Fruit fly (Drosophila melanogaster) whole organism, embryonic: ENCODE data around the gene HDAC6.
A peak's percentile ranks its signal among the peaks of the same experiment; 100 is the strongest.

ENCODE experiments used
- Ada2b ChIP-seq: fragments of 200-800 bp; sonication (Bioruptor generic); IDR thresholded peaks from 2 replicates; pipeline ENCODE4 v1.3.6; 2022; ENCODE audit warnings: missing biosample characterization, missing genetic modification characterization
- Adf1 ChIP-seq: fragments of 200-800 bp; sonication (Bioruptor generic); IDR thresholded peaks from 2 replicates; pipeline ENCODE4 v1.3.6; 2022; ENCODE audit warnings: missing biosample characterization, missing genetic modification characterization
- CG10267 ChIP-seq: fragments of 200-800 bp; sonication (Bioruptor generic); optimal IDR thresholded peaks from 2 replicates; lab custom pipeline; 2018; ENCODE audit warnings: missing biosample characterization, mild to moderate bottlenecking, missing genetic modification characterization, moderate library complexity
- CG11696 ChIP-seq: fragments of 200-800 bp; sonication (Bioruptor generic); IDR thresholded peaks from 2 replicates; pipeline ENCODE4 v1.3.6; 2022; ENCODE audit warnings: missing biosample characterization, missing genetic modification characterization
- CG12155 ChIP-seq: fragments of 200-800 bp; sonication (Bioruptor generic); optimal IDR thresholded peaks from 3 replicates; lab custom pipeline; 2016; ENCODE audit warnings: missing biosample characterization, missing genetic modification characterization
- CG12236 ChIP-seq: fragments of 200-800 bp; sonication (Bioruptor generic); optimal IDR thresholded peaks from 2 replicates; lab custom pipeline; 2016; ENCODE audit warnings: missing biosample characterization, missing genetic modification characterization
- CG14860 ChIP-seq: fragments of 200-800 bp; sonication (Bioruptor generic); IDR thresholded peaks from 3 replicates; pipeline ENCODE4 v1.3.6; 2022; ENCODE audit warnings: missing biosample characterization, missing genetic modification characterization; ENCODE audit not compliant: partially characterized antibody
- CG18011 ChIP-seq: fragments of 200-800 bp; sonication (Bioruptor generic); optimal IDR thresholded peaks from 2 replicates; lab custom pipeline; 2017; ENCODE audit warnings: missing biosample characterization, missing genetic modification characterization, mild to moderate bottlenecking, moderate library complexity, missing genotype
- CG2199 ChIP-seq: fragments of 200-800 bp; sonication (Bioruptor generic); IDR thresholded peaks from 3 replicates; pipeline ENCODE4 v1.3.6; 2022; ENCODE audit warnings: missing biosample characterization, missing genetic modification characterization
- CG2875 ChIP-seq: fragments of 200-800 bp; sonication (Bioruptor generic); optimal IDR thresholded peaks from 2 replicates; lab custom pipeline; 2017; ENCODE audit warnings: missing biosample characterization, mild to moderate bottlenecking, missing genetic modification characterization, missing genetic modification reagents
- CG3163 ChIP-seq: fragments of 200-800 bp; sonication (Bioruptor generic); optimal IDR thresholded peaks from 3 replicates; lab custom pipeline; 2016; ENCODE audit warnings: missing biosample characterization, missing genetic modification characterization
- CG34224 ChIP-seq: fragments of 200-800 bp; sonication (Bioruptor generic); IDR thresholded peaks from 3 replicates; pipeline ENCODE4 v1.3.6; 2022; ENCODE audit warnings: missing biosample characterization, missing genetic modification characterization; ENCODE audit not compliant: partially characterized antibody
- CG3726 ChIP-seq: fragments of 200-800 bp; sonication (Bioruptor generic); IDR thresholded peaks from 3 replicates; pipeline ENCODE4, ENCODE4 v1.3.6; 2022; ENCODE audit warnings: missing biosample characterization, missing genetic modification characterization
- CG4282 ChIP-seq: fragments of 200-800 bp; sonication (Bioruptor generic); optimal IDR thresholded peaks from 2 replicates; lab custom pipeline; 2016; ENCODE audit warnings: missing biosample characterization, missing genetic modification characterization
- CG7357 ChIP-seq: fragments of 200-800 bp; sonication (Bioruptor generic); IDR thresholded peaks from 3 replicates; pipeline ENCODE4 v1.3.6; 2022; ENCODE audit warnings: missing biosample characterization, missing genetic modification characterization
- CG8765 ChIP-seq: fragments of 200-800 bp; sonication (Bioruptor generic); IDR thresholded peaks from 2 replicates; pipeline ENCODE4 v1.3.6; 2022; ENCODE audit warnings: missing biosample characterization, missing genetic modification characterization
- CG8924 ChIP-seq: fragments of 200-800 bp; optimal IDR thresholded peaks from 3 replicates; lab custom pipeline; 2019; ENCODE audit warnings: missing biosample characterization, mild to moderate bottlenecking, missing genetic modification characterization, moderate library complexity
- CoRest ChIP-seq: fragments of 200-800 bp; sonication (Bioruptor generic); optimal IDR thresholded peaks from 3 replicates; lab custom pipeline; 2018; ENCODE audit warnings: missing biosample characterization, mild to moderate bottlenecking, missing genetic modification characterization, moderate library complexity
- Dbx ChIP-seq: fragments of 200-800 bp; sonication (Bioruptor generic); IDR thresholded peaks from 3 replicates; pipeline ENCODE4 v1.3.6; 2022; ENCODE audit warnings: missing biosample characterization, missing genetic modification characterization
- Dek ChIP-seq: fragments of 200-800 bp; sonication (Bioruptor generic); optimal IDR thresholded peaks from 3 replicates; lab custom pipeline; 2019; ENCODE audit warnings: missing biosample characterization, mild to moderate bottlenecking, missing genetic modification characterization, moderate library complexity
- Dfd ChIP-seq, 2 experiments: fragments of >200 bp; optimal IDR thresholded peaks; 2 replicates each; lab custom pipeline; 2017; ENCODE audit warnings: missing biosample characterization in 2 of 2, missing genetic modification characterization in 2 of 2
- Doc2 ChIP-seq: fragments of 200-800 bp; sonication (Bioruptor generic); IDR thresholded peaks from 2 replicates; pipeline ENCODE4 v1.3.6; 2022; ENCODE audit warnings: missing biosample characterization, missing genetic modification characterization
- Drgx ChIP-seq: fragments of 200-800 bp; sonication (Bioruptor generic); IDR thresholded peaks from 2 replicates; pipeline ENCODE4 v1.3.6; 2022; ENCODE audit warnings: missing biosample characterization, missing genetic modification characterization
- ERR ChIP-seq: fragments of 200-800 bp; sonication (Bioruptor generic); optimal IDR thresholded peaks from 2 replicates; lab custom pipeline; 2016; ENCODE audit warnings: missing biosample characterization, missing genetic modification characterization
- Fer1 ChIP-seq: fragments of 200-800 bp; sonication (Bioruptor generic); optimal IDR thresholded peaks from 2 replicates; lab custom pipeline; 2017; ENCODE audit warnings: missing biosample characterization, mild to moderate bottlenecking, missing genetic modification characterization
- Gug ChIP-seq: fragments of 200-800 bp; sonication (Bioruptor generic); IDR thresholded peaks from 4 replicates; pipeline ENCODE4 v1.3.6; 2022; ENCODE audit warnings: missing biosample characterization, missing genetic modification characterization
- HLH3B ChIP-seq: fragments of 200-800 bp; sonication (Bioruptor generic); IDR thresholded peaks from 2 replicates; pipeline ENCODE4 v1.3.6; 2022; ENCODE audit warnings: missing biosample characterization, missing genetic modification characterization
- Hand ChIP-seq: fragments of 200-800 bp; sonication (Bioruptor generic); optimal IDR thresholded peaks from 2 replicates; lab custom pipeline; 2017; ENCODE audit warnings: mild to moderate bottlenecking, missing biosample characterization, missing genetic modification reagents, missing genetic modification characterization
- Hr39 ChIP-seq: fragments of >200 bp; optimal IDR thresholded peaks from 2 replicates; lab custom pipeline; 2017
- Nf-YA ChIP-seq: fragments of 200-800 bp; sonication (Bioruptor generic); IDR thresholded peaks from 2 replicates; pipeline ENCODE4 v1.3.6; 2022; ENCODE audit warnings: missing biosample characterization, missing genetic modification characterization
- Nf-YC ChIP-seq: fragments of 200-800 bp; optimal IDR thresholded peaks from 3 replicates; lab custom pipeline; 2019; ENCODE audit warnings: missing biosample characterization, mild to moderate bottlenecking, missing genetic modification characterization, moderate library complexity
- Trl ChIP-seq, 3 experiments: fragments of >200 bp in 2 of 3; fragments of 200-800 bp in 1 of 3; sonication (Bioruptor generic) in 1 of 3; optimal IDR thresholded peaks; 2 replicates in 1 of 3; 3 replicates in 2 of 3; lab custom pipeline; 2016 to 2017; ENCODE audit warnings: missing biosample characterization in 1 of 3, missing genetic modification characterization in 1 of 3
- Xrp1 ChIP-seq: fragments of 200-800 bp; sonication (Bioruptor generic); IDR thresholded peaks from 2 replicates; pipeline ENCODE4 v1.3.6; 2022; ENCODE audit warnings: missing biosample characterization, missing genetic modification characterization
- ap ChIP-seq: fragments of 200-800 bp; sonication (Bioruptor generic); IDR thresholded peaks from 2 replicates; pipeline ENCODE4 v1.3.6; 2022; ENCODE audit warnings: missing biosample characterization, missing genetic modification characterization
- bbx ChIP-seq: fragments of 200-800 bp; sonication (Bioruptor generic); IDR thresholded peaks from 2 replicates; pipeline ENCODE4 v1.3.6; 2022; ENCODE audit warnings: missing biosample characterization, missing genetic modification characterization; ENCODE audit not compliant: partially characterized antibody
- btn ChIP-seq: fragments of 200-800 bp; sonication (Bioruptor generic); optimal IDR thresholded peaks from 2 replicates; lab custom pipeline; 2016; ENCODE audit warnings: missing biosample characterization, missing genetic modification characterization
- dati ChIP-seq: fragments of 200-800 bp; sonication (Bioruptor generic); IDR thresholded peaks from 2 replicates; pipeline ENCODE4 v1.3.6; 2022; ENCODE audit warnings: missing biosample characterization, missing genetic modification characterization
- dm ChIP-seq: fragments of 200-800 bp; sonication (Bioruptor generic); optimal IDR thresholded peaks from 3 replicates; lab custom pipeline; 2016; ENCODE audit warnings: missing biosample characterization, missing genetic modification characterization
- eve ChIP-seq, 2 experiments: fragments of >200 bp; optimal IDR thresholded peaks; 2 replicates each; lab custom pipeline; 2017; ENCODE audit warnings: missing biosample characterization in 2 of 2, missing genetic modification characterization in 2 of 2
- exex ChIP-seq: fragments of 200-800 bp; sonication (Bioruptor generic); optimal IDR thresholded peaks from 4 replicates; lab custom pipeline; 2018; ENCODE audit warnings: missing biosample characterization, mild to moderate bottlenecking, missing genetic modification characterization, moderate library complexity
- gsb-n ChIP-seq: fragments of 200-800 bp; sonication (Bioruptor generic); optimal IDR thresholded peaks from 3 replicates; lab custom pipeline; 2018; ENCODE audit warnings: missing biosample characterization, mild to moderate bottlenecking, missing genetic modification characterization
- kay ChIP-seq: fragments of 200-800 bp; sonication (Bioruptor generic); optimal IDR thresholded peaks from 2 replicates; lab custom pipeline; 2016; ENCODE audit warnings: missing biosample characterization, missing genetic modification characterization
- mirr ChIP-seq: fragments of 200-800 bp; sonication (Bioruptor generic); optimal IDR thresholded peaks from 3 replicates; lab custom pipeline; 2018; ENCODE audit warnings: missing biosample characterization, mild to moderate bottlenecking, missing genetic modification characterization
- pho ChIP-seq: fragments of 200-800 bp; sonication (Bioruptor generic); optimal IDR thresholded peaks from 2 replicates; lab custom pipeline; 2016; ENCODE audit warnings: missing biosample characterization, missing genetic modification characterization
- repo ChIP-seq: fragments of 200-800 bp; sonication (Bioruptor generic); optimal IDR thresholded peaks from 2 replicates; lab custom pipeline; 2016; ENCODE audit warnings: missing biosample characterization, missing genetic modification characterization
- seq ChIP-seq: fragments of 200-800 bp; sonication (Bioruptor generic); IDR thresholded peaks from 2 replicates; pipeline ENCODE4 v1.3.6; 2022; ENCODE audit warnings: missing biosample characterization, missing genetic modification characterization
- sima ChIP-seq: fragments of 200-800 bp; sonication (Bioruptor generic); optimal IDR thresholded peaks from 2 replicates; lab custom pipeline; 2016; ENCODE audit warnings: missing biosample characterization, missing genetic modification characterization
- sisA ChIP-seq: fragments of 200-800 bp; sonication (Bioruptor generic); IDR thresholded peaks from 2 replicates; pipeline ENCODE4 v1.3.6; 2022; ENCODE audit warnings: missing biosample characterization, missing genetic modification characterization
- tap ChIP-seq: fragments of 200-800 bp; optimal IDR thresholded peaks from 3 replicates; lab custom pipeline; 2019; ENCODE audit warnings: missing biosample characterization, mild to moderate bottlenecking, missing genetic modification characterization, moderate library complexity
- toy ChIP-seq: fragments of 200-800 bp; sonication (Bioruptor generic); IDR thresholded peaks from 2 replicates; pipeline ENCODE4 v1.3.6; 2022; ENCODE audit warnings: missing biosample characterization, missing genetic modification characterization
- trem ChIP-seq: fragments of 200-800 bp; optimal IDR thresholded peaks from 3 replicates; lab custom pipeline; 2019; ENCODE audit warnings: missing biosample characterization, mild to moderate bottlenecking, missing genetic modification characterization, moderate library complexity
- twi ChIP-seq: fragments of 200-800 bp; optimal IDR thresholded peaks from 2 replicates; lab custom pipeline; 2019; ENCODE audit warnings: missing biosample characterization, mild to moderate bottlenecking, missing genetic modification characterization, moderate library complexity
- tx ChIP-seq: fragments of 200-800 bp; sonication (Bioruptor generic); optimal IDR thresholded peaks from 2 replicates; lab custom pipeline; 2016; ENCODE audit warnings: missing biosample characterization, missing genetic modification characterization

The HDAC6 gene

dm6 chrX:15356410-15356809, 23.3 kb downstream of the HDAC6 start (continued):
- TF ChIP-seq CG2875 (GFP tag; lab: Kevin White, UChicago): no peak
- TF ChIP-seq btn (GFP tag; lab: Kevin White, UChicago): no peak
- TF ChIP-seq CG34224 (GFP tag; lab: Robert Waterston, UW): no peak
- peak; percentile 19 for TF ChIP-seq CG8924 (tag; lab: Kevin White, UChicago)
- TF ChIP-seq tap (tag; lab: Kevin White, UChicago): no peak
- TF ChIP-seq CG8765 (GFP tag; lab: Robert Waterston, UW): no peak
- no peak for TF ChIP-seq CG3163 (GFP tag; lab: Kevin White, UChicago)
- TF ChIP-seq Xrp1 (GFP tag; lab: Robert Waterston, UW): no peak
- no peak for TF ChIP-seq CG18011
- peak; percentile 31 for TF ChIP-seq CoRest
- TF ChIP-seq Ada2b (GFP tag; lab: Robert Waterston, UW): no peak
- TF ChIP-seq Adf1 (GFP tag; lab: Robert Waterston, UW): 0 out of 2 replicates have a peak, but pooled peaks have one; percentile 24
- TF ChIP-seq Dek (tag; lab: Kevin White, UChicago): no peak
- TF ChIP-seq CG7357 (GFP tag; lab: Robert Waterston, UW): no peak
- TF ChIP-seq dm: no peak
- peak; percentile 13 for TF ChIP-seq Hr39 (lab: Kevin White, UChicago)
- TF ChIP-seq pho: no peak
- TF ChIP-seq Nf-YC (tag; lab: Kevin White, UChicago): peak; percentile 97
- no peak for TF ChIP-seq trem (tag; lab: Kevin White, UChicago)
- TF ChIP-seq sisA: no peak
- no peak for TF ChIP-seq CG10267 (tag; lab: Kevin White, UChicago)
- no peak for TF ChIP-seq CG3726 (GFP tag; lab: Robert Waterston, UW)
- TF ChIP-seq Doc2 (GFP tag; lab: Robert Waterston, UW): no peak
- TF ChIP-seq gsb-n (tag; lab: Kevin White, UChicago): no peak
- TF ChIP-seq repo (GFP tag; lab: Kevin White, UChicago): no peak
- TF ChIP-seq mirr (GFP tag; lab: Kevin White, UChicago): no peak
- TF ChIP-seq ap (GFP tag; lab: Robert Waterston, UW): no peak
- TF ChIP-seq Drgx (GFP tag; lab: Robert Waterston, UW): no peak
- no peak for TF ChIP-seq Fer1 (GFP tag; lab: Kevin White, UChicago)
- no peak for TF ChIP-seq sima (GFP tag; lab: Kevin White, UChicago)
- TF ChIP-seq CG12155: no peak
- TF ChIP-seq Trl (optimal IDR thresholded peaks at IDR 0.05; lab: Kevin White, UChicago): peak; percentile 29 to 55
- no peak for TF ChIP-seq Trl (GFP tag; optimal IDR thresholded peaks at IDR 0.05; lab: Kevin White, UChicago)
- TF ChIP-seq kay (GFP tag; lab: Kevin White, UChicago): no peak
- no peak for TF ChIP-seq Gug (GFP tag; lab: Robert Waterston, UW)
- no peak for TF ChIP-seq CG4282 (GFP tag; lab: Kevin White, UChicago)
- TF ChIP-seq tx (GFP tag; lab: Kevin White, UChicago): no peak
- no peak for TF ChIP-seq bbx (GFP tag; lab: Robert Waterston, UW)
- TF ChIP-seq CG2199: 0 out of 3 replicates have a peak, but pooled peaks have one; percentile 33
- no peak for TF ChIP-seq HLH3B (GFP tag; lab: Robert Waterston, UW)
- TF ChIP-seq ERR: no peak
- 0 out of 2 replicates have a peak, but pooled peaks have one; percentile 47 for TF ChIP-seq seq (GFP tag; lab: Robert Waterston, UW)
- TF ChIP-seq dati (GFP tag; lab: Robert Waterston, UW): no peak
- no peak for TF ChIP-seq CG14860 (GFP tag; lab: Robert Waterston, UW)
- no peak for TF ChIP-seq Nf-YA (GFP tag; lab: Robert Waterston, UW)
- no peak for TF ChIP-seq Hand (GFP tag; lab: Kevin White, UChicago)
- TF ChIP-seq Dfd (GFP tag; optimal IDR thresholded peaks at IDR 0.05; lab: Kevin White, UChicago): no peak
- TF ChIP-seq Dbx: no peak
- peak; percentile 28 for TF ChIP-seq twi (tag; lab: Kevin White, UChicago)
- no peak for TF ChIP-seq toy (GFP tag; lab: Robert Waterston, UW)
- TF ChIP-seq exex (tag; lab: Kevin White, UChicago): no peak
- no peak for TF ChIP-seq CG12236 (GFP tag; lab: Kevin White, UChicago)
- TF ChIP-seq eve (GFP tag; optimal IDR thresholded peaks at IDR 0.05; lab: Kevin White, UChicago): no peak
- no peak for TF ChIP-seq CG11696 (GFP tag; lab: Robert Waterston, UW)
